Worm (Caenorhabditis elegans) whole organism, young adult: Measurements from ENCODE around the gene C06E7.88.

Experiments used
- akir-1 ChIP-seq: fragments of 200-800 bp; sonication (Bioruptor generic); optimal IDR thresholded peaks from 2 replicates; lab custom pipeline; 2018; ENCODE audit warnings: mild to moderate bottlenecking, missing genetic modification characterization, moderate library complexity, missing compliant biosample characterization
- athp-1 ChIP-seq: sonication (generic microtip); optimal IDR thresholded peaks from 2 replicates; lab custom pipeline; 2017; ENCODE audit warnings: mild to moderate bottlenecking, missing genetic modification characterization, missing compliant biosample characterization
- egl-44 ChIP-seq: fragments of 200-800 bp; sonication (Bioruptor generic); IDR thresholded peaks from 2 replicates; pipeline ENCODE4 v1.3.6; 2022; ENCODE audit warnings: missing genetic modification reagents, missing genetic modification characterization, missing compliant biosample characterization
- gei-17 ChIP-seq: fragments of 200-800 bp; sonication (Bioruptor generic); optimal IDR thresholded peaks from 2 replicates; lab custom pipeline; 2018; ENCODE audit warnings: mild to moderate bottlenecking, missing genetic modification characterization, missing compliant biosample characterization
- nfyb-1 ChIP-seq: fragments of 200-800 bp; sonication (Bioruptor generic); IDR thresholded peaks from 2 replicates; pipeline ENCODE4 v1.3.6; 2022; ENCODE audit warnings: missing genetic modification reagents, missing genetic modification characterization, missing compliant biosample characterization
- snpc-4 ChIP-seq, 5 experiments: fragments of 150-350 bp in 1 of 5; sonication (generic microtip) in 4 of 5; optimal IDR thresholded peaks; 2 replicates each; lab custom pipeline; 2014 to 2018; ENCODE audit warnings: missing genetic modification characterization in 5 of 5, missing biosample characterization in 3 of 5, antibody characterized with exemption in 2 of 5, mild to moderate bottlenecking in 2 of 5, missing compliant biosample characterization in 2 of 5, missing genotype in 2 of 5, moderate library complexity in 2 of 5, missing genetic modification reagents in 1 of 5
- sptf-2 ChIP-seq: fragments of 200-800 bp; sonication (Bioruptor generic); optimal IDR thresholded peaks from 2 replicates; lab custom pipeline; 2018; ENCODE audit warnings: mild to moderate bottlenecking, missing genetic modification characterization, missing compliant biosample characterization

ce11 chrIV:5855608-5856007 lies 11.5 kb downstream of the C06E7.88 start:
- no peak for TF ChIP-seq akir-1 (GFP tag; lab: Kevin White, UChicago)
- no peak for TF ChIP-seq snpc-4 (GFP tag; optimal IDR thresholded peaks at IDR 0.05; lab: Kevin White, UChicago)
- no peak for TF ChIP-seq snpc-4 (tag; optimal IDR thresholded peaks at IDR 0.05; lab: Kevin White, UChicago)
- TF ChIP-seq sptf-2 (GFP tag; lab: Kevin White, UChicago), result no peak
- TF ChIP-seq athp-1 (tag; lab: Kevin White, UChicago), result no peak
- no peak for TF ChIP-seq nfyb-1 (GFP tag; lab: Robert Waterston, UW)
- no peak for TF ChIP-seq gei-17 (GFP tag; lab: Kevin White, UChicago)
- no peak for TF ChIP-seq egl-44 (GFP tag; lab: Robert Waterston, UW)
